Worm (Caenorhabditis elegans) whole organism, L4/young adult: ENCODE results near the gene clec-10.

Source experiments
- W03F9.2 ChIP-seq: fragments of 150-350 bp; optimal IDR thresholded peaks from 2 replicates; lab custom pipeline; 2014; ENCODE audit warnings: missing biosample characterization, missing genetic modification characterization
- dao-5 ChIP-seq: sonication (generic microtip); optimal IDR thresholded peaks from 2 replicates; lab custom pipeline; 2016; ENCODE audit warnings: missing genotype, missing genetic modification characterization, moderate library complexity, missing compliant biosample characterization
- him-1 ChIP-seq: sonication (generic microtip); optimal IDR thresholded peaks from 2 replicates; lab custom pipeline; 2016; ENCODE audit warnings: missing genotype, missing genetic modification reagents, missing genetic modification characterization, missing compliant biosample characterization

The clec-10 gene

DNA sequence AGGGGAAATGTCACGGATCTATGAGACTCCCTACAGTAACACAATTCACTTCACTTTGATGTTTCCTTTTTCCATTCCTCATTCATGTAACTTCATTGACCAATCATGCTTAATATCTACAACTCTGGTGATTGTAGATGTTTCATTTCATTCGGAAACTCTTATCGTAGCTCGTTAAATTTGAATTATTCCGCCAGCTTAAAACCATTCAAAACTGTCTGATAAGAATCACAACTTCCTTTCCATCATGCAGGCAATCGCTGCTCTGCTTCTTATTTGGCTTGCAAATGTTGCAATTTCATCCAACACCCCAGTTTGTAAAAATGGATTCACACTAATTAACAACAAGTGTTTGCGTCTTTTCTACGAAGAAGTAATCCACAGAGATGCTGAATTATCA is at the start of gene clec-10:
clec-10 (plus strand) TSS at position 244 of the 400 bp plus-strand sequence.
- TF ChIP-seq W03F9.2 (tag; lab: Kevin White, UChicago): no peak
- no peak for TF ChIP-seq dao-5 (tag; lab: Kevin White, UChicago)
- no peak for TF ChIP-seq him-1 (tag; lab: Kevin White, UChicago)

DNA sequence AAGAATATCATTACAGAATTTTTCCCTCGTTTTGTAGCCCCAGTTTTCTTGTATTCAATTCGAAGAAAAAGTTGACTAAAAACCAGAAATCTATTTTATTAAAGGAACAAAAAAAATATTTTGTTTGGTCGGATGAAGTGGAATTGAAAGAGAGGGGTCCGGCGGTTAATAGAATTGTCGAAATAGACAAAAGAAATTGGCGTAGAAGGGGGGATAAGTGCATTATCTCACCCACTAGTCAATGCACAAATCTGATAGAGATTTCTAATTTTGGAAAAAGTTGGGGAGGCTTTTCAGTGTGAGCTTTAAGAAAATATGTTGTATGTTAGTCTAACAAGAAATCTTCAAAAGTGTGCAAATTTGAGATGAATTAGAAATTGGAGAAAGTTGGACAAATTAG is 48.0 kb upstream of the clec-10 start:
- no peak for TF ChIP-seq him-1 (tag; lab: Kevin White, UChicago)
- TF ChIP-seq dao-5 (tag; lab: Kevin White, UChicago): no peak
- TF ChIP-seq W03F9.2 (tag; lab: Kevin White, UChicago): no peak

DNA sequence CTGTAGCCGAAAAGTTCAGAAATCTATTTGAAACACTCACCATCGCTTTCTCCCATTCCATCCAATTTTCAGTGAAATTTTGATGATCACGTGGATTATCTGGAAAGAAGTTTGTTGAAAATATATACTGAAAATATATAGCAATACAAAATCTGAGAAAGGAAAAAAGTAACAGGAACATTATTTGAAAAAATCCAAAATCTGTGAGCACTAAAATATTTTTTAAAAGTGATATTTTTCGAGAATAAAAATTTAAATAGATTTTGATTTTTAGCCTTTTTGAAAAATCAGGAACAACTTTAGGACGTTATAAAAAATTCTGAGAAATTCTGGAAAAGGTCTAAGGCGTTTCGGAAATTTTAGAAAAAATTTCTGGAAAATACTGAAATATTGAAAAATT is 45.5 kb upstream of the clec-10 start, which contains the start of gene dmsr-4:
dmsr-4 (minus strand) TSS at position 101 of the 400 bp plus-strand sequence.
- no peak for TF ChIP-seq him-1 (tag; lab: Kevin White, UChicago)
- TF ChIP-seq W03F9.2 (tag; lab: Kevin White, UChicago): no peak
- no peak for TF ChIP-seq dao-5 (tag; lab: Kevin White, UChicago)

DNA sequence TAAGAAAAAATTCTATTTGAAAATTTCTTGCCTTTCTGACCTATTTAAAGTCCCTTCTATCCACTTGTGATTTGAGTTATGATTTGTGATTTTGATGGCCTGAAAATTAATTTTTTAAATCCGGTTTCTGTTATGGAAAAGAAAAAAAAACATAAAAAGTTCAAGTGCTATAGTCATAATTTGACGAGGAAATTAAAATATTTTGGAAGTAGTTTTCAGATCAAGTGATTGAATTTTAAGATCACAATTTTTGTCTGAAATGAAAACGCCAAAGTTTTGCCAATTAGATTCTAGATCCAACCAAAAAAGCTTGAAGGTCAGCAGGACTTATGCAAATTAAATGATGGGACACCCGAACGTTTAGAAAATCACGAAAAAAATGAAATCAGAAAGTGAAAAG is 35.0 kb upstream of the clec-10 start, which contains the start of gene ptr-3:
ptr-3 (minus strand) TSS at position 101 of the 400 bp plus-strand sequence.
- no peak for TF ChIP-seq dao-5 (tag; lab: Kevin White, UChicago)
- no peak for TF ChIP-seq W03F9.2 (tag; lab: Kevin White, UChicago)
- no peak for TF ChIP-seq him-1 (tag; lab: Kevin White, UChicago)

DNA sequence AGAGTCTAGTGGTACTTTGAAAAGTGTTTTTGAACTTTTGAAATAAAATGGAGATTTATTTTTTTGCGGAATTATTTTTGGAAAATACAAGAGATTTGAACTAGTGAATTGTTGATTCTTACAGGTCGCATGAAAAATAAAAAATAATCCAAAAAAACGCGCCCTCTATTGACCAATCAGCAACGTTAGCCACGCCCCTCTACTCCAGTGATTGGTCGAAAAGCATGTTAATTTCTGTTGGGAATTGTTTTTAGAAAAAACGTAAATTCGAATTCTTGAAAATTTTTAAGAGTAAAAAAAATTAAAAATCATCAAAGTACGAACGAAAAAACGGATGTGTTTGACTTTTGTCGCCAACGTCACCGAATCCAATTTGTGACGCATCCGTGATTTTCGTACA is 32.1 kb upstream of the clec-10 start:
- TF ChIP-seq W03F9.2 (tag; lab: Kevin White, UChicago): no peak
- TF ChIP-seq dao-5 (tag; lab: Kevin White, UChicago): no peak
- no peak for TF ChIP-seq him-1 (tag; lab: Kevin White, UChicago)

DNA sequence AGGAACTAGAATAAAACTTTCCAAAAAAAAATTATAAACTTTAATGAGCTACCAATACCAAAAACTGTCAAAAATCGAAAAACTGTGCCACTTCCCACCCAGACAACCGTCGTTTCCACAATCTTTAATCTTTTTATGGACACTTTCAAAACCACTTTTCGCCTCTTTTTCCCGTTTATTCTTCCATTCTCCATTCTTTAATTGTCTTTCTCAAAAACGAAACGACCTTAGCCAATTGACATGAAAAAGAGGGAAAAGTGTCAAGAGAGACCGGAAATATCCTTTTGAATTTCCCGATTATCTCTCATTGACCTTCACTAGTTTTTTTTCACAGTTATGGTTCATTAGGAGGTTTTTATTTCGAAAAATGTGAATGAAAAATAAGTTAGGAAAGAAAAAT is 30.9 kb upstream of the clec-10 start:
- TF ChIP-seq him-1 (tag; lab: Kevin White, UChicago) (no peak), dao-5 (tag; lab: Kevin White, UChicago) (no peak), W03F9.2 (tag; lab: Kevin White, UChicago) (no peak)

DNA sequence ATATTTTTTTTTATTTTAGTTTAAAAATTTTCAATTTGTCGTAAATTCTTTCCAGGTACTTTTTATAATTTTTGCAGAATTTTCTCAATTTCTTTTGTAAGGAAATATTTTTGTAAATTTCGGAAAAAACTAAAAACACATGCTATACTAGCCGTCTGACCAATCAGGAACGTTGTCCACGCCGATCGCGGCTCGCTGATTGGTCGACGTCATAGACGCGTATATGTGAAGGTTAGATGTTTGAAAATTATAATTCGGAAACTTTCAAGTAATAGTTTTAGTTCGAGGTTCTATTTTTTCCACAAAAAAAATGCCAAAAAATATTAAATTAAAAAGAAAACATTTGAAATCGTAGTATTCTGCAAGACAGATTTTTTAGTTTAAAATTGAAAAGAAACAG is 30.2 kb upstream of the clec-10 start:
- no peak for TF ChIP-seq dao-5 (tag; lab: Kevin White, UChicago)
- TF ChIP-seq W03F9.2 (tag; lab: Kevin White, UChicago): no peak
- no peak for TF ChIP-seq him-1 (tag; lab: Kevin White, UChicago)

DNA sequence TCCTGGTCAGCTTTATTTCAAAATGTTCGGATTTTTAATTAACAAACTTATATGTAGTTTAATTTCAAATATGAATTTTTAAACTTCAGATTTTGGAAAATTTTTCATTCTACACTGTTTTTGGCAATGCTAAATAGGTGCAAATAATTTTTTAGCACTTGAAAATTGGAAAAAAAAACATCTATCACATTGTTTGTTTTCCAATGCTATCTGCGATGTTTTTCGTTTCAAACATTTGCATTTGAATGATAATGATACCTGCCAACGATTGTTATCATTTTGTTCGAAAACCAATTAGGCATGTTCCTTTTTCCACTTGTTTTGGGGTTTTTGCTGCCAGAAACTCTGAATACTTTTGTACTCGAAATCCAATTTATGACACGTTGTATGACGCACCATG is 27.5 kb upstream of the clec-10 start, which contains the start of gene C03H5.4:
C03H5.4 (plus strand) TSS at position 301 of the 400 bp plus-strand sequence.
- TF ChIP-seq dao-5 (tag; lab: Kevin White, UChicago) (no peak), him-1 (tag; lab: Kevin White, UChicago) (no peak), W03F9.2 (tag; lab: Kevin White, UChicago) (no peak)

DNA sequence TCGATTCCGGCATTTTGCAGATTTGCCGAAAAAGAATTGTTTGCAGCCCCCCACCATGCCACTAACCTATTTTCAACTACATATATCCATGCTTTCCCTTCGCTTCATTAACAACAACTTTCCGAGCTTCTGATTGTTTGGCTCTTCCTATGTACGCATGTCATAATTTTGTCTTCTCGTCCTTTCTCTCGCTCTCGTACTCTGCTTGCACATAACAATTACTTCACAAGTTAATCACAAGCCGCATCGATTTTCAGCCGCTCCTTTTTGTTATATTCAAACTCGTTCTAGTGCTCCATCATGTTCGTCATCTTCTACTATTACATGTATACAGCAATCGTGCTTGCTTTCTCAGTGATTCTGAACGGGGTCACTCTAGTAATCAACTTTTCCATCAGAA is 24.1 kb upstream of the clec-10 start, which contains the start of gene C03H5.9:
C03H5.9 (plus strand) TSS at position 301 of the 400 bp plus-strand sequence.
- no peak for TF ChIP-seq W03F9.2 (tag; lab: Kevin White, UChicago)
- TF ChIP-seq him-1 (tag; lab: Kevin White, UChicago): no peak
- no peak for TF ChIP-seq dao-5 (tag; lab: Kevin White, UChicago)

DNA sequence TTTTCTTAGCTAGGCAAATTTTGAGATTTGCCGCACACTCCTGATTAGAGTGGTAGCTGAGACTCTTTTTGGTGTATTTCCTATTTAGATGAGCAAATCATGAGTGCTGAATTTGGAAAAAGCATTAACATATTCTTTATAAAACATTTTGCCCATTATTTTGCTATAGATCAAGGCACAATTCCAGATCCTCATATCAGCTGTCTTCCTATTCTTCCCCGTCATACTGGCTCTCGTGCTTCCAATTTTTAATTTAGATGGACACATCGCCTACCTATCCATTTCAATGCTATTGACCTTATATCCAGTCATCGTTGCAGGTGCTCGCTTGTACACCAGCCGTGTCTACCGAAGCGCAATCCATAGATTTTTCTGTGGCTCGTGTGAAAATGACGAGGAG is 22.5 kb upstream of the clec-10 start, which contains the start of gene C03H5.7:
C03H5.7 (plus strand) TSS at position 301 of the 400 bp plus-strand sequence.
- no peak for TF ChIP-seq dao-5 (tag; lab: Kevin White, UChicago)
- no peak for TF ChIP-seq him-1 (tag; lab: Kevin White, UChicago)
- no peak for TF ChIP-seq W03F9.2 (tag; lab: Kevin White, UChicago)

DNA sequence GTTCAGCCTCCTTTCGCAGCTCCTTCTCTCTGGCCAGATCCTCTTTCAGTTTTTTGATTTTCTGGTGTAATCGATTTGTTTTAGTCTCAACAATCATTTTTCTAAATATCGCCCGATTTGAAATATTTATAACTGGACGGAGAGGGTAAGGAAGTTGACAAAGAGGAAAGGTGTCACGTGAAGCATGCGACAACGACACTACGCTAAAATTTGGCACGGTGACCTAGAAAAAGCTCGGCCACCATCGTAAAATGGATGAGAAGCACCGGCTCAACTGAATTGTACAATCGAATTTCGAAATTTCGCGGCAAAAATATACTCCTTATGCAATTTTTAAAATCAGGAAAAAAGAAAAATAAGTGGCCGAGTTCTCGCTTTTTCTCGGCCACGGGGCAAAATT is 17.2 kb upstream of the clec-10 start, which contains the start of gene C03H5.5:
C03H5.5 (minus strand) TSS at position 101 of the 400 bp plus-strand sequence.
- TF ChIP-seq him-1 (tag; lab: Kevin White, UChicago) (no peak), W03F9.2 (tag; lab: Kevin White, UChicago) (no peak), dao-5 (tag; lab: Kevin White, UChicago) (no peak)

DNA sequence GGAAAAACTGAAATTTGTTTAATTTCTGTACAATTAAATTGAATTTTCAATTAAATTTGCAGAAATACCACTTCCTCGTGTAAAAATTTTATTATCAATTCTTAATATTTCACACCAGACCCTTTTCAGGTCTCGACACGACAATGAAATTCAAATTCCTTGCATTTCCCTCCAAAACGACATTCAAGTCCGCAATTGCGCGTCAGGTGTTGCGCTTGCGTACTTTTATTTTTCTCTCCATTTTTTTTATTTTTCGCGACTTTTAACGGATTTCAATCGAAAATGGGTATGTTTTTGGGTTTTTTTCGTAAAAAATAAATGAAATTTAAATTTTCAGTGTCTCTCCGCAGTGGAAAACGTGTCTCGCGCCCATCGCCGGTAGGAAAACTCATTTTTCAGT is 16.5 kb upstream of the clec-10 start, which contains the start of gene C03H5.3:
C03H5.3 (plus strand) TSS at position 132 of the 400 bp plus-strand sequence.
- TF ChIP-seq W03F9.2 (tag; lab: Kevin White, UChicago) (no peak), dao-5 (tag; lab: Kevin White, UChicago) (no peak), him-1 (tag; lab: Kevin White, UChicago) (no peak)

DNA sequence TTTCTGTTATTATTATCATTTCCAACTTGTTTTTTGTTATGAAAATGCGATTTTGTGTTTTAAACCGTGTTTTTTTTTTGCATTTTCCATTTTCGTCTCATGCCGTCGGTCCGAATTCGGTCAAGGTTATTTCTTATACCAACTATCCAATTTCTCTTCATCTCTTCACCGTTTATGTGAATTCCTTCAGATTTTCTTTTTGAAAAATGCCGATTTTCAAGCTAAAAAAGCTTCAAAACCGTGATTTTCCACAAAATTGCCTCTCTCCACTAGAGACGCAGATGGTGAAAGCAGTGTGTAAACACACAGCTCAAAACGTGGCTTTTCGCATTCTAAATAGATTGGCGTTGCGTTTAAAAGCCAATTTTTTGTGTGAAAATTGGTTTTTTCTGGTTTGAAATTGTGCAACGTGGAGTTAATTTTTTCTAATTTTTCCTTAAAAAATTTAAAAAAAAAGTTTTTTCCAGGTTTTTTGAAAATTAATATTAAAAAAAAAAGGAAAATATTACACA is 14.6 kb upstream of the clec-10 start:
- no peak for TF ChIP-seq dao-5 (tag; lab: Kevin White, UChicago)
- TF ChIP-seq him-1 (tag; lab: Kevin White, UChicago): no peak
- TF ChIP-seq W03F9.2 (tag; lab: Kevin White, UChicago): no peak

DNA sequence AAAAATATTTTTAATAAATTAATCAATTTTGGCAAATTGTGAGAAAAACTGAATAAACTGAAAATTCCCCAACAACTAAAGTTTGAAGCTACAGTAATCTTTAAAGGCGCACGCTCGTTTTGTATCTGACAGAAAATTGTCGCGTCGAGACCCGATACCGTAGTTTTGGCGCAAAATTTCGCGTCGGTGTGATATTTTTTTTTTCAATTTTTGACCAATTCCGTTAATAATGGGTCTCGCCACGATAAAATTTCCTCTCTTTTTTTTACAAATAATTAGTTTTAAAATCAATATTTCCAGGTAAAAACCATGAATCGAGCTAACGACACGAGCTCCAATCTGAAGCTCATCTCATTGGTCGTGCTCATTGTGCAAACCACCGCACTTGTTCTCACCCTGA is 13.9 kb upstream of the clec-10 start, which contains the start of gene nstp-4:
nstp-4 (plus strand) TSS at position 301 of the 400 bp plus-strand sequence.
- TF ChIP-seq W03F9.2 (tag; lab: Kevin White, UChicago) (no peak), him-1 (tag; lab: Kevin White, UChicago) (no peak), dao-5 (tag; lab: Kevin White, UChicago) (no peak)
